Fruit fly (Drosophila melanogaster) whole organism, embryonic: ENCODE data around the gene CG5196.
A peak's percentile ranks its signal among the peaks of the same experiment; 100 is the strongest.

ENCODE experiments used
- CG10543 ChIP-seq: fragments of 200-800 bp; sonication (Bioruptor generic); optimal IDR thresholded peaks from 3 replicates; lab custom pipeline; 2017; ENCODE audit warnings: missing biosample characterization, mild to moderate bottlenecking, missing genetic modification characterization, moderate library complexity
- CG12769 ChIP-seq: fragments of 200-800 bp; sonication (Bioruptor generic); optimal IDR thresholded peaks from 2 replicates; lab custom pipeline; 2019; ENCODE audit warnings: missing biosample characterization, mild to moderate bottlenecking, missing genetic modification characterization, moderate library complexity
- CG13424 ChIP-seq: fragments of 200-800 bp; sonication (Bioruptor generic); optimal IDR thresholded peaks from 2 replicates; lab custom pipeline; 2019; ENCODE audit warnings: missing biosample characterization, mild to moderate bottlenecking, missing genetic modification characterization, moderate library complexity
- CG14710 ChIP-seq: fragments of 200-800 bp; sonication (Bioruptor generic); optimal IDR thresholded peaks from 3 replicates; lab custom pipeline; 2019; ENCODE audit warnings: missing biosample characterization, mild to moderate bottlenecking, missing genetic modification characterization, moderate library complexity
- CG15514 ChIP-seq: fragments of 200-800 bp; sonication (Bioruptor generic); optimal IDR thresholded peaks from 3 replicates; lab custom pipeline; 2017; ENCODE audit warnings: missing biosample characterization, missing genetic modification characterization, mild to moderate bottlenecking, moderate library complexity, missing genetic modification reagents
- CG15696 ChIP-seq: fragments of 200-800 bp; sonication (Bioruptor generic); optimal IDR thresholded peaks from 2 replicates; lab custom pipeline; 2019; ENCODE audit warnings: missing biosample characterization, mild to moderate bottlenecking, missing genetic modification characterization, moderate library complexity
- CG1603 ChIP-seq: fragments of 200-800 bp; sonication (Bioruptor generic); optimal IDR thresholded peaks from 2 replicates; lab custom pipeline; 2019; ENCODE audit warnings: missing biosample characterization, mild to moderate bottlenecking, missing genetic modification characterization, moderate library complexity
- CG17361 ChIP-seq: fragments of 200-800 bp; sonication (Bioruptor generic); IDR thresholded peaks from 3 replicates; pipeline ENCODE4 v1.3.6; 2022; ENCODE audit warnings: missing biosample characterization, missing genetic modification characterization
- CG17802 ChIP-seq: fragments of 200-800 bp; sonication (Bioruptor generic); optimal IDR thresholded peaks from 2 replicates; lab custom pipeline; 2018; ENCODE audit warnings: missing biosample characterization, mild to moderate bottlenecking, missing genetic modification characterization, moderate library complexity
- CG18599 ChIP-seq: fragments of 200-800 bp; sonication (Bioruptor generic); optimal IDR thresholded peaks from 3 replicates; lab custom pipeline; 2017; ENCODE audit warnings: missing biosample characterization, missing genetic modification characterization, mild to moderate bottlenecking, moderate library complexity, missing genetic modification reagents
- CG2678 ChIP-seq: fragments of 200-800 bp; sonication (Bioruptor generic); optimal IDR thresholded peaks from 3 replicates; lab custom pipeline; 2019; ENCODE audit warnings: missing biosample characterization, mild to moderate bottlenecking, missing genetic modification characterization, moderate library complexity
- CG32532 ChIP-seq: fragments of 200-800 bp; sonication (Bioruptor generic); IDR thresholded peaks from 2 replicates; pipeline ENCODE4 v1.3.6; 2022; ENCODE audit warnings: missing biosample characterization, missing genetic modification characterization
- CG6791 ChIP-seq: fragments of 200-800 bp; sonication (Bioruptor generic); IDR thresholded peaks from 3 replicates; pipeline ENCODE4 v1.3.6; 2022; ENCODE audit warnings: missing biosample characterization, missing genetic modification characterization; ENCODE audit not compliant: partially characterized antibody
- CG8290 ChIP-seq, 3 experiments: fragments of 200-800 bp; sonication (Bioruptor generic); optimal IDR thresholded peaks; 2 replicates each; lab custom pipeline; 2016 to 2019; ENCODE audit warnings: missing biosample characterization in 3 of 3, missing genetic modification characterization in 3 of 3, mild to moderate bottlenecking in 2 of 3, moderate library complexity in 1 of 3
- CG9932 ChIP-seq: fragments of 200-800 bp; sonication (Bioruptor generic); IDR thresholded peaks from 2 replicates; pipeline ENCODE4 v1.3.6; 2022; ENCODE audit warnings: missing biosample characterization, missing genetic modification characterization
- Deaf1 ChIP-seq: fragments of 200-800 bp; optimal IDR thresholded peaks from 3 replicates; lab custom pipeline; 2019; ENCODE audit warnings: missing biosample characterization, mild to moderate bottlenecking, missing genetic modification characterization, moderate library complexity
- Dek ChIP-seq: fragments of 200-800 bp; sonication (Bioruptor generic); optimal IDR thresholded peaks from 3 replicates; lab custom pipeline; 2019; ENCODE audit warnings: missing biosample characterization, mild to moderate bottlenecking, missing genetic modification characterization, moderate library complexity
- E2f2 ChIP-seq: fragments of 200-800 bp; sonication (Bioruptor generic); IDR thresholded peaks from 2 replicates; pipeline ENCODE4 v1.3.6; 2022; ENCODE audit warnings: missing biosample characterization, missing genetic modification characterization
- Elba2 ChIP-seq: fragments of 200-800 bp; sonication (Bioruptor generic); optimal IDR thresholded peaks from 3 replicates; lab custom pipeline; 2016; ENCODE audit warnings: missing biosample characterization, missing genetic modification characterization
- HLH54F ChIP-seq: fragments of 200-800 bp; sonication (Bioruptor generic); optimal IDR thresholded peaks from 3 replicates; lab custom pipeline; 2016; ENCODE audit warnings: missing biosample characterization, missing genetic modification characterization
- HmgZ ChIP-seq: fragments of 200-800 bp; sonication (Bioruptor generic); optimal IDR thresholded peaks from 2 replicates; lab custom pipeline; 2018; ENCODE audit warnings: missing biosample characterization, mild to moderate bottlenecking, missing genetic modification characterization
- Med ChIP-seq: fragments of 200-800 bp; sonication (Bioruptor generic); peaks from one replicate; lab custom pipeline; 2016; ENCODE audit warnings: missing biosample characterization, missing genetic modification characterization, mild to moderate bottlenecking, inconsistent platforms, moderate library complexity
- NC2β ChIP-seq: fragments of 200-800 bp; sonication (Bioruptor generic); optimal IDR thresholded peaks from 2 replicates; lab custom pipeline; 2016; ENCODE audit warnings: missing biosample characterization, missing genetic modification characterization
- Stat92E ChIP-seq, 3 experiments: fragments of >200 bp in 2 of 3; fragments of 200-800 bp in 1 of 3; sonication (Bioruptor generic) in 1 of 3; optimal IDR thresholded peaks; 2 replicates each; lab custom pipeline; 2017 to 2019; ENCODE audit warnings: missing biosample characterization in 3 of 3, missing genetic modification characterization in 3 of 3, mild to moderate bottlenecking in 1 of 3, moderate library complexity in 1 of 3
- amos ChIP-seq: fragments of 200-800 bp; sonication (Bioruptor generic); IDR thresholded peaks from 2 replicates; pipeline ENCODE4 v1.3.6; 2022; ENCODE audit warnings: missing biosample characterization, missing genetic modification characterization; ENCODE audit not compliant: partially characterized antibody
- chinmo ChIP-seq: fragments of 200-800 bp; sonication (Bioruptor generic); IDR thresholded peaks from 4 replicates; pipeline ENCODE4 v1.3.6; 2022; ENCODE audit warnings: missing biosample characterization, missing genetic modification characterization; ENCODE audit not compliant: partially characterized antibody
- ci ChIP-seq: fragments of 200-800 bp; sonication (Bioruptor generic); IDR thresholded peaks from 3 replicates; pipeline ENCODE4 v1.3.6; 2022; ENCODE audit warnings: missing biosample characterization, missing genetic modification characterization
- exex ChIP-seq: fragments of 200-800 bp; sonication (Bioruptor generic); optimal IDR thresholded peaks from 4 replicates; lab custom pipeline; 2018; ENCODE audit warnings: missing biosample characterization, mild to moderate bottlenecking, missing genetic modification characterization, moderate library complexity
- gfzf ChIP-seq: fragments of 200-800 bp; sonication (Bioruptor generic); optimal IDR thresholded peaks from 2 replicates; lab custom pipeline; 2016; ENCODE audit warnings: missing biosample characterization, mild to moderate bottlenecking, missing genetic modification characterization, moderate library complexity
- knrl ChIP-seq: fragments of 200-800 bp; sonication (Bioruptor generic); IDR thresholded peaks from 3 replicates; pipeline ENCODE4 v1.3.6; 2022; ENCODE audit warnings: missing biosample characterization, missing genetic modification characterization; ENCODE audit not compliant: partially characterized antibody
- onecut ChIP-seq: fragments of 200-800 bp; sonication (Bioruptor generic); IDR thresholded peaks from 2 replicates; pipeline ENCODE4 v1.3.6; 2022; ENCODE audit warnings: missing biosample characterization, missing genetic modification characterization
- org-1 ChIP-seq: fragments of 200-800 bp; sonication (Bioruptor generic); optimal IDR thresholded peaks from 2 replicates; lab custom pipeline; 2017; ENCODE audit warnings: missing biosample characterization, missing genetic modification characterization
- pan ChIP-seq, 4 experiments: fragments of >200 bp in 3 of 4; fragments of 200-800 bp in 1 of 4; sonication (Bioruptor generic) in 1 of 4; optimal IDR thresholded peaks in 3 of 4; IDR thresholded peaks in 1 of 4; 2 replicates each; pipeline versions ENCODE4 v1.3.6 to Lab custom; 2017 to 2022; ENCODE audit warnings: missing biosample characterization in 2 of 4, missing genetic modification characterization in 2 of 4, mixed read lengths in 1 of 4
- sob ChIP-seq: fragments of 200-800 bp; sonication (Bioruptor generic); IDR thresholded peaks from 2 replicates; pipeline ENCODE4 v1.3.6; 2022; ENCODE audit warnings: missing biosample characterization, missing genetic modification characterization
- ttk ChIP-seq: fragments of 200-800 bp; sonication (Bioruptor generic); IDR thresholded peaks from 2 replicates; pipeline ENCODE4 v2.1.2; 2022; ENCODE audit warnings: missing biosample characterization, missing genetic modification characterization
- unpg ChIP-seq: fragments of 200-800 bp; sonication (Bioruptor generic); optimal IDR thresholded peaks from 3 replicates; lab custom pipeline; 2018; ENCODE audit warnings: missing biosample characterization, mild to moderate bottlenecking, missing genetic modification characterization, moderate library complexity

CG5196 gene

DNA sequence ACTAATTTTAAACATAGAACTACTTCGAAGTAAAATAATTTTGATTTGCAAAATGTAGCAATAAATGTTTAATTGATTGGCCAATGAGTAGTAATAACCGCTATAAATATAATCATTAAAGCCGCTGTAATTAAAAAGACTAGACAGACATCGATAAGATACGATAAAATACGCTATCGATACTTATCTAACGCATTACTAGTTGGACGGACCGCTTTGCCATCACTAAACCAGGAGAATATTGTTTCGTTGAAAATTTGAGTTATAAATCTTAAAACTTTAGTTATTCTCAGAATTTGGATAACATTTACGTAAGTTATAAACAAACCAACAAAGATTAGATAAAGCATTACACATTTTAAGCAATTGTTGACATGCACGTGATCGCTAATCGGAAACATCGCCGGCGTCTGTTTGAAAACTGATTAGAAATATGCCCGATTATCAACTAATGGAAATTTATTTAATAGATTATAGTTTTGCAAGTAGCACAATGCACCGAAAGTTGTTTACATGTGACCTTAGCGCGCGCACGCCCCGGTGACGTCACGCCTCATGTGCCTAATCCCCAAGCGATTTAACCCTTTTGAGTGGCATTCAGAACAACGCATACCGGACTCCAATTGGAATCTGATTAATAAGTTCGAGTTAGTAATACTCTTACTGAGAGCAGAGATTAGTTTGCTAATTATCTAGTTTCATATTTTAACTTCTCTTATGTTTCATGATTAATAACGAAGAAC, 31.5 kb downstream of the CG5196 start, which contains the start of gene Desat1 (continued):
- no peak for TF ChIP-seq CG15696 (tag; lab: Kevin White, UChicago)
- no peak for TF ChIP-seq CG17802 (tag; lab: Kevin White, UChicago)
- TF ChIP-seq unpg: no peak
- TF ChIP-seq knrl (GFP tag; lab: Robert Waterston, UW): peak; percentile 90
- peak; percentile 95 for TF ChIP-seq CG6791
- no peak for TF ChIP-seq ci (GFP tag; lab: Robert Waterston, UW)
- TF ChIP-seq CG17361 (GFP tag; lab: Robert Waterston, UW): peak; percentile 26; the same call in 1 of the 3 replicates
- TF ChIP-seq Dek (tag; lab: Kevin White, UChicago): no peak
- peak; percentile 20; the same call in 1 of the 2 replicates for TF ChIP-seq CG9932 (GFP tag; lab: Robert Waterston, UW)
- TF ChIP-seq Stat92E (GFP tag; optimal IDR thresholded peaks at IDR 0.05; lab: Kevin White, UChicago): peak in 1 of 3 experiments; percentile 41
- peak; percentile 27 for TF ChIP-seq CG1603 (tag; lab: Kevin White, UChicago)
- TF ChIP-seq chinmo (GFP tag; lab: Robert Waterston, UW): peak; percentile 89; the same call in 3 of the 4 replicates
- no peak for TF ChIP-seq Elba2 (GFP tag; lab: Kevin White, UChicago)
- TF ChIP-seq NC2β: peak; percentile 4
- peak; percentile 49; the same call in 1 of the 2 replicates for TF ChIP-seq E2f2
- TF ChIP-seq amos (GFP tag; lab: Robert Waterston, UW): peak; percentile 93; the same call in 1 of the 2 replicates
- TF ChIP-seq HLH54F (GFP tag; lab: Kevin White, UChicago): no peak
- no peak for TF ChIP-seq CG13424 (tag; lab: Kevin White, UChicago)
- TF ChIP-seq gfzf (GFP tag; lab: Kevin White, UChicago): peak; percentile 34
- no peak for TF ChIP-seq ttk (GFP tag; lab: Robert Waterston, UW)
- peak; percentile 36 for TF ChIP-seq HmgZ (tag; lab: Kevin White, UChicago)
- TF ChIP-seq CG14710 (tag; lab: Kevin White, UChicago): peak; percentile 59
- TF ChIP-seq CG15514 (GFP tag; lab: Kevin White, UChicago): peak; percentile 41
- TF ChIP-seq exex (tag; lab: Kevin White, UChicago): peak; percentile 82

- TF ChIP-seq Deaf1 (tag; lab: Kevin White, UChicago) (peak; percentile 46), CG32532 (GFP tag; lab: Robert Waterston, UW) (peak; percentile 20; the same call in 1 of the 2 replicates), chinmo (GFP tag; lab: Robert Waterston, UW) (0 out of 4 replicates have a peak, but pooled peaks have one; percentile 76), CG2678 (no peak), pan (optimal IDR thresholded peaks at IDR 0.05; lab: Kevin White, UChicago) (no peak), pan (GFP tag; optimal IDR thresholded peaks at IDR 0.05 in 1 of 2, IDR thresholded peaks at IDR 0.05 in 1 of 2) (peak in 1 of 2 experiments; percentile 15), CG12769 (tag; lab: Kevin White, UChicago) (peak; percentile 74), CG8290 (GFP tag; optimal IDR thresholded peaks at IDR 0.05; lab: Kevin White, UChicago) (no peak), CG8290 (tag; optimal IDR thresholded peaks at IDR 0.05; lab: Kevin White, UChicago) (peak in 1 of 2 experiments; percentile 41), sob (no peak), CG9932 (GFP tag; lab: Robert Waterston, UW) (peak; percentile 24; the same call in 1 of the 2 replicates), Med (GFP tag; lab: Kevin White, UChicago) (peak; percentile 36), onecut (GFP tag; lab: Robert Waterston, UW) (peak; percentile 25; the same call in 1 of the 2 replicates), exex (tag; lab: Kevin White, UChicago) (peak; percentile 58), org-1 (no peak), CG18599 (GFP tag; lab: Kevin White, UChicago) (peak; percentile 2), CG10543 (GFP tag; lab: Kevin White, UChicago) (peak; percentile 37)
Measured at dm6 chr3R:12441008-12441606, 33.0 kb downstream of the CG5196 start.
